ENCODE assay signal across 4 worm cellular contexts in the genomic region with DNA sequence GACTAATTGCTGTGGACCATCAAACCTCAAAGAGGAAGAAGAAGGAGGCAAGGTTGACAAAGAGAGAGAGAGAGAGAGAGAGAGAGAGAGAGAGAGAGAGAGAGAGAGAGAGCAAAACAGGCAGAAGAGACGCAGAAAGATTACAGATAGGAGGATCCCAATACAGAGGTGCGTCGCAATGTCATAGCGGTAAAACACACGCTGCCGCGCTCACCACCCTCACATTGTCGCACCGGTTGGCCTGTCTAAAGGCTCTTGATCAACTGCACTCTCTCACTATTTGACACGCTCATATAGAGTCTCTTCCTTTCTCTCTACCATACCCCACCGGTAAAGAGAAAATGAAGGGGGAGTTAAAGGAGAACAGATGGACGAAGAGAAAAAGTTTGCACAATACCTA.
TF ChIP-seq lines count a peak whose summit lies in the region.

No protein-coding gene starts in this region.

TF ChIP-seq in whole organism, L2 larva, 48 proteins besides CTCF, POLR2A, EP300 and RAD21 (continues in another document):
- TF ChIP-seq gmeb-1 (tag; optimal IDR thresholded peaks at IDR 0.05; lab: Kevin White, UChicago) (peak; percentile 8), nhr-77 (tag; optimal IDR thresholded peaks at IDR 0.05; lab: Kevin White, UChicago) (no peak), unc-39 (tag; optimal IDR thresholded peaks at IDR 0.05; lab: Kevin White, UChicago) (no peak), mdl-1 (tag; optimal IDR thresholded peaks at IDR 0.05; lab: Kevin White, UChicago) (peak in 1 of 2 experiments; percentile 5), Y55F3AM.14 (GFP tag; optimal IDR thresholded peaks at IDR 0.05; lab: Kevin White, UChicago) (no peak), nhr-12 (tag; optimal IDR thresholded peaks at IDR 0.05; lab: Kevin White, UChicago) (no peak), unc-62 (GFP tag; optimal IDR thresholded peaks at IDR 0.05; lab: Kevin White, UChicago) (no peak), elt-3 (tag; optimal IDR thresholded peaks at IDR 0.05; lab: Kevin White, UChicago) (no peak), nhr-25 (tag; optimal IDR thresholded peaks at IDR 0.05; lab: Kevin White, UChicago) (peak; percentile 14), nhr-21 (tag; optimal IDR thresholded peaks at IDR 0.05; lab: Kevin White, UChicago) (peak; percentile 10), ztf-1 (GFP tag; conservative IDR thresholded peaks at IDR 0.05; lab: Robert Waterston, UW) (no peak), crh-2 (tag; optimal IDR thresholded peaks at IDR 0.05; lab: Kevin White, UChicago) (peak; percentile 22), aly-2 (tag; optimal IDR thresholded peaks at IDR 0.05; lab: Kevin White, UChicago) (no peak), lsy-2 (tag; optimal IDR thresholded peaks at IDR 0.05; lab: Kevin White, UChicago) (no peak), R02D3.7 (tag; optimal IDR thresholded peaks at IDR 0.05; lab: Kevin White, UChicago) (no peak), blmp-1 (tag; optimal IDR thresholded peaks at IDR 0.05; lab: Kevin White, UChicago; ENCODE audit: insufficient read depth) (peak; percentile 43), fos-1 (tag; optimal IDR thresholded peaks at IDR 0.05; lab: Kevin White, UChicago) (peak; percentile 63), ZK546.5 (tag; optimal IDR thresholded peaks at IDR 0.05; lab: Kevin White, UChicago) (no peak), sma-9 (GFP tag; optimal IDR thresholded peaks at IDR 0.05; lab: Kevin White, UChicago) (peak; percentile 56), sma-9 (tag; optimal IDR thresholded peaks at IDR 0.05; lab: Kevin White, UChicago) (no peak), egl-27 (tag; optimal IDR thresholded peaks at IDR 0.05; lab: Kevin White, UChicago) (no peak), nhr-129 (tag; optimal IDR thresholded peaks at IDR 0.05; lab: Kevin White, UChicago) (peak; percentile 20)

TF ChIP-seq in whole organism, L4 larva, 104 proteins besides CTCF, POLR2A, EP300 and RAD21 (continues in another document):
- TF ChIP-seq mxl-3 (GFP tag; optimal IDR thresholded peaks at IDR 0.05; lab: Kevin White, UChicago) = peak; percentile 95
- TF ChIP-seq Y105C5A.15 (GFP tag; IDR thresholded peaks at IDR 0.05; lab: Robert Waterston, UW) = no peak
- TF ChIP-seq daf-16 (GFP tag; optimal IDR thresholded peaks at IDR 0.05; lab: Kevin White, UChicago) = no peak
- TF ChIP-seq daf-16 (tag; optimal IDR thresholded peaks at IDR 0.05; lab: Kevin White, UChicago) = peak; percentile 44
- no peak for TF ChIP-seq unc-130 (GFP tag; optimal IDR thresholded peaks at IDR 0.05; lab: Kevin White, UChicago)
- peak; percentile 37; the same call in 1 of the 2 replicates for TF ChIP-seq hmg-1.1 (GFP tag; IDR thresholded peaks at IDR 0.05; lab: Robert Waterston, UW)
- TF ChIP-seq nhr-6 (tag; optimal IDR thresholded peaks at IDR 0.05; lab: Kevin White, UChicago) = peak; percentile 77
- peak; percentile 3 for TF ChIP-seq nhr-48 (tag; optimal IDR thresholded peaks at IDR 0.05; lab: Kevin White, UChicago)
- TF ChIP-seq arid-1 (GFP tag; conservative IDR thresholded peaks at IDR 0.05; lab: Robert Waterston, UW) = 0 out of 2 replicates have a peak, but pooled peaks have one; percentile 41
- peak; percentile 63 for TF ChIP-seq nhr-28 (tag; optimal IDR thresholded peaks at IDR 0.05; lab: Kevin White, UChicago)
- TF ChIP-seq madf-9 (GFP tag; conservative IDR thresholded peaks at IDR 0.05; lab: Robert Waterston, UW) = 0 out of 2 replicates have a peak, but pooled peaks have one; percentile 38
- TF ChIP-seq dpl-1 (GFP tag; optimal IDR thresholded peaks at IDR 0.05; lab: Kevin White, UChicago) = no peak
- peak in 1 of 2 experiments; percentile 61 for TF ChIP-seq mdl-1 (tag; optimal IDR thresholded peaks at IDR 0.05; lab: Kevin White, UChicago)
- TF ChIP-seq hlh-30 (tag; optimal IDR thresholded peaks at IDR 0.05; lab: Kevin White, UChicago; ENCODE audit: insufficient read depth) = peak; percentile 53
- TF ChIP-seq zip-11 (GFP tag; IDR thresholded peaks at IDR 0.05; lab: Robert Waterston, UW) = no peak
- peak in 1 of 2 experiments; percentile 82 for TF ChIP-seq unc-62 (GFP tag; optimal IDR thresholded peaks at IDR 0.05 in 1 of 2; lab: Kevin White, UChicago)
- TF ChIP-seq unc-62 (tag; optimal IDR thresholded peaks at IDR 0.05; lab: Kevin White, UChicago) = no peak
- TF ChIP-seq nhr-25 (tag; optimal IDR thresholded peaks at IDR 0.05; lab: Kevin White, UChicago; ENCODE audit: borderline replicate concordance, insufficient read depth) = peak; percentile 38
- no peak for TF ChIP-seq D1046.2 (GFP tag; IDR thresholded peaks at IDR 0.05; lab: Robert Waterston, UW)
- peak; percentile 63; the same call in 1 of the 2 replicates for TF ChIP-seq set-16 (GFP tag; IDR thresholded peaks at IDR 0.05; lab: Robert Waterston, UW)

TF ChIP-seq in whole organism, late embryonic, 69 proteins besides CTCF, POLR2A, EP300 and RAD21 (continues in another document):
- TF ChIP-seq odd-2 (tag; optimal IDR thresholded peaks at IDR 0.05; lab: Kevin White, UChicago) (no peak), elt-2 (tag; optimal IDR thresholded peaks at IDR 0.05; lab: Kevin White, UChicago) (peak; percentile 57), hlh-13 (GFP tag; optimal IDR thresholded peaks at IDR 0.05; lab: Kevin White, UChicago) (no peak), gmeb-2 (tag; optimal IDR thresholded peaks at IDR 0.05; lab: Kevin White, UChicago) (no peak), C08G9.2 (tag; optimal IDR thresholded peaks at IDR 0.05; lab: Kevin White, UChicago) (no peak), nhr-232 (tag; optimal IDR thresholded peaks at IDR 0.05; lab: Kevin White, UChicago) (no peak), nhr-11 (tag; optimal IDR thresholded peaks at IDR 0.05; lab: Kevin White, UChicago) (no peak), ceh-34 (tag; optimal IDR thresholded peaks at IDR 0.05; lab: Kevin White, UChicago) (peak; percentile 10), pha-2 (tag; optimal IDR thresholded peaks at IDR 0.05; lab: Kevin White, UChicago) (peak; percentile 60), zip-5 (tag; optimal IDR thresholded peaks at IDR 0.05; lab: Kevin White, UChicago) (no peak), ceh-22 (tag; optimal IDR thresholded peaks at IDR 0.05; lab: Kevin White, UChicago) (no peak), ceh-45 (GFP tag; IDR thresholded peaks at IDR 0.05; lab: Robert Waterston, UW) (no peak), ref-2 (tag; optimal IDR thresholded peaks at IDR 0.05; lab: Kevin White, UChicago) (peak; percentile 52), ahr-1 (tag; optimal IDR thresholded peaks at IDR 0.05; lab: Kevin White, UChicago) (no peak), ceh-9 (tag; optimal IDR thresholded peaks at IDR 0.05; lab: Kevin White, UChicago) (no peak), ceh-19 (GFP tag; optimal IDR thresholded peaks at IDR 0.05; lab: Kevin White, UChicago) (peak; percentile 1), mec-3 (tag; optimal IDR thresholded peaks at IDR 0.05; lab: Kevin White, UChicago; ENCODE audit: borderline replicate concordance) (no peak), T23F11.4 (GFP tag; optimal IDR thresholded peaks at IDR 0.05; lab: Kevin White, UChicago) (peak; percentile 18), ztf-16 (tag; optimal IDR thresholded peaks at IDR 0.05; lab: Kevin White, UChicago) (peak; percentile 31), ceh-30 (tag; optimal IDR thresholded peaks at IDR 0.05; lab: Kevin White, UChicago) (no peak), pax-1 (tag; optimal IDR thresholded peaks at IDR 0.05; lab: Kevin White, UChicago) (peak; percentile 1), tbx-2 (tag; optimal IDR thresholded peaks at IDR 0.05; lab: Kevin White, UChicago) (peak; percentile 62), npax-4 (tag; optimal IDR thresholded peaks at IDR 0.05; lab: Kevin White, UChicago) (no peak), ceh-14 (tag; optimal IDR thresholded peaks at IDR 0.05; lab: Kevin White, UChicago) (no peak), rnt-1 (tag; optimal IDR thresholded peaks at IDR 0.05; lab: Kevin White, UChicago) (no peak)

TF ChIP-seq in whole organism, mixed stage, embryonic, 35 proteins besides CTCF, POLR2A, EP300 and RAD21 (continues in another document):
- TF ChIP-seq ceh-83 (GFP tag; optimal IDR thresholded peaks at IDR 0.05; lab: Kevin White, UChicago) = no peak
- peak; percentile 51 for TF ChIP-seq tbx-8 (GFP tag; optimal IDR thresholded peaks at IDR 0.05; lab: Kevin White, UChicago)
- TF ChIP-seq snpc-4 (tag; optimal IDR thresholded peaks at IDR 0.05; lab: Kevin White, UChicago) = no peak
- no peak for TF ChIP-seq lin-32 (GFP tag; optimal IDR thresholded peaks at IDR 0.05; lab: Kevin White, UChicago)
- no peak for TF ChIP-seq blmp-1 (tag; optimal IDR thresholded peaks at IDR 0.05; lab: Kevin White, UChicago)
- peak; percentile 48 for TF ChIP-seq M03D4.4 (tag; optimal IDR thresholded peaks at IDR 0.05; lab: Kevin White, UChicago)
- TF ChIP-seq lsy-2 (tag; optimal IDR thresholded peaks at IDR 0.05; lab: Kevin White, UChicago) = no peak
- TF ChIP-seq nhr-12 (tag; optimal IDR thresholded peaks at IDR 0.05; lab: Kevin White, UChicago) = no peak
- no peak for TF ChIP-seq nhr-76 (tag; optimal IDR thresholded peaks at IDR 0.05; lab: Kevin White, UChicago)
- peak; percentile 74 for TF ChIP-seq nhr-2 (tag; optimal IDR thresholded peaks at IDR 0.05; lab: Kevin White, UChicago)
- no peak for TF ChIP-seq flh-1 (GFP tag; optimal IDR thresholded peaks at IDR 0.05; lab: Kevin White, UChicago)
- peak; percentile 27 for TF ChIP-seq mls-2 (tag; optimal IDR thresholded peaks at IDR 0.05; lab: Kevin White, UChicago)
- no peak for TF ChIP-seq ztf-11 (tag; optimal IDR thresholded peaks at IDR 0.05; lab: Kevin White, UChicago)
- TF ChIP-seq cnd-1 (tag; optimal IDR thresholded peaks at IDR 0.05; lab: Kevin White, UChicago) = peak; percentile 63
- TF ChIP-seq sptf-1 (tag; optimal IDR thresholded peaks at IDR 0.05; lab: Kevin White, UChicago) = peak; percentile 82
- peak; percentile 58 for TF ChIP-seq pha-4 (tag; optimal IDR thresholded peaks at IDR 0.05; lab: Kevin White, UChicago)
- no peak for TF ChIP-seq mab-5 (tag; optimal IDR thresholded peaks at IDR 0.05; lab: Kevin White, UChicago)
- TF ChIP-seq drap-1 (GFP tag; optimal IDR thresholded peaks at IDR 0.05; lab: Kevin White, UChicago) = peak; percentile 37
- TF ChIP-seq ceh-39 (tag; optimal IDR thresholded peaks at IDR 0.05; lab: Kevin White, UChicago) = peak; percentile 23
- TF ChIP-seq elt-1 (tag; optimal IDR thresholded peaks at IDR 0.05; lab: Kevin White, UChicago; ENCODE audit: borderline replicate concordance, insufficient read depth) = no peak
- TF ChIP-seq nhr-237 (tag; optimal IDR thresholded peaks at IDR 0.05; lab: Kevin White, UChicago) = no peak
- peak; percentile 46 for TF ChIP-seq unc-120 (tag; optimal IDR thresholded peaks at IDR 0.05; lab: Kevin White, UChicago; ENCODE audit: poor library complexity, severe bottlenecking)
- no peak for TF ChIP-seq nhr-28 (tag; optimal IDR thresholded peaks at IDR 0.05; lab: Kevin White, UChicago)
- TF ChIP-seq ham-2 (GFP tag; optimal IDR thresholded peaks at IDR 0.05; lab: Kevin White, UChicago) = peak; percentile 69
- TF ChIP-seq hlh-1 (tag; optimal IDR thresholded peaks at IDR 0.05; lab: Kevin White, UChicago) = no peak
- no peak for TF ChIP-seq unc-62 (GFP tag; optimal IDR thresholded peaks at IDR 0.05; lab: Kevin White, UChicago)
- TF ChIP-seq bed-3 (GFP tag; optimal IDR thresholded peaks at IDR 0.05; lab: Kevin White, UChicago) = no peak
- no peak for TF ChIP-seq unc-39 (tag; optimal IDR thresholded peaks at IDR 0.05; lab: Kevin White, UChicago)
- no peak for TF ChIP-seq ceh-43 (GFP tag; optimal IDR thresholded peaks at IDR 0.05; lab: Kevin White, UChicago)
